Worm (Caenorhabditis elegans) whole organism, L2 larva: Measurements from ENCODE around the gene C29F9.9.

Source experiments
- peb-1 ChIP-seq: fragments of 150-350 bp; optimal IDR thresholded peaks from 2 replicates; lab custom pipeline; 2014; ENCODE audit warnings: missing biosample characterization, missing genetic modification characterization
- snpc-4 ChIP-seq: fragments of 150-350 bp; optimal IDR thresholded peaks from 2 replicates; lab custom pipeline; 2014; ENCODE audit warnings: missing biosample characterization, missing genetic modification characterization
- unc-39 ChIP-seq: fragments of 150-350 bp; optimal IDR thresholded peaks from 2 replicates; lab custom pipeline; 2014; ENCODE audit warnings: missing biosample characterization, missing genetic modification characterization

DNA sequence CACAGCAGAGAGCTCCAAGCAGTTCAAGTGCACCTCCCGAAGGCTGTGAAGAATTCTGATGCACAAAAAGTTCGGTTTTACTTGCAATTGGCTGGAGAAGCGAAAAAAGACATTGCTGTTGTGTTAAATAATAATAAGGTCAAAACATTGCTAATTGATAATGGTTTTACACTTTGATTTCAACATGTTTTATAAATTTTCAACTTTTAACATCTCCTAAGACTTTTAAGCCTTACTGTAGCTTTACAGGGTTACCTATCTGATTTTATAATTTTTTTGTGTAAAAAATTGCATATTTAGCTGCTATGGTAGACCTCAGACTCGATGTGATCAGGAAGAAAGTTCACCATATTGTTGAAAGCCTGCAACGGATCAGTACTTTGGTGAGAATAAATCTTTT lies 35.5 kb upstream of the C29F9.9 start, which contains the start of gene pals-25:
- no peak for TF ChIP-seq peb-1 (tag; lab: Kevin White, UChicago)
- no peak for TF ChIP-seq snpc-4
- TF ChIP-seq unc-39 (tag; lab: Kevin White, UChicago), result no peak
